Fruit fly (Drosophila melanogaster) whole organism, embryonic: ENCODE measurements around the gene fau.

ENCODE experiments used
- CG10274 ChIP-seq: fragments of 200-800 bp; sonication (Bioruptor generic); optimal IDR thresholded peaks from 3 replicates; lab custom pipeline; 2017; ENCODE audit warnings: missing biosample characterization, mild to moderate bottlenecking, missing genetic modification characterization
- CG12769 ChIP-seq: fragments of 200-800 bp; sonication (Bioruptor generic); optimal IDR thresholded peaks from 2 replicates; lab custom pipeline; 2019; ENCODE audit warnings: missing biosample characterization, mild to moderate bottlenecking, missing genetic modification characterization, moderate library complexity
- CG13894 ChIP-seq: fragments of 200-800 bp; sonication (Bioruptor generic); optimal IDR thresholded peaks from 3 replicates; lab custom pipeline; 2018; ENCODE audit warnings: missing biosample characterization, mild to moderate bottlenecking, missing genetic modification characterization, moderate library complexity
- CG34376 ChIP-seq: fragments of 200-800 bp; sonication (Bioruptor generic); optimal IDR thresholded peaks from 2 replicates; lab custom pipeline; 2018; ENCODE audit warnings: missing biosample characterization, mild to moderate bottlenecking, missing genetic modification characterization
- CG6854 ChIP-seq: fragments of 200-800 bp; sonication (Bioruptor generic); optimal IDR thresholded peaks from 3 replicates; lab custom pipeline; 2017; ENCODE audit warnings: missing biosample characterization, mild to moderate bottlenecking, missing genetic modification characterization
- E2f2 ChIP-seq: fragments of 200-800 bp; sonication (Bioruptor generic); IDR thresholded peaks from 2 replicates; pipeline ENCODE4 v1.3.6; 2022; ENCODE audit warnings: missing biosample characterization, missing genetic modification characterization
- Opbp ChIP-seq: fragments of 200-800 bp; sonication (Bioruptor generic); IDR thresholded peaks from 3 replicates; pipeline ENCODE4 v1.3.6; 2022; ENCODE audit warnings: missing biosample characterization, missing genetic modification characterization; ENCODE audit not compliant: partially characterized antibody
- Vsx1 ChIP-seq: fragments of 200-800 bp; sonication (Bioruptor generic); optimal IDR thresholded peaks from 2 replicates; lab custom pipeline; 2017; ENCODE audit warnings: missing biosample characterization, mild to moderate bottlenecking, missing genetic modification characterization, missing genetic modification reagents
- lbe ChIP-seq: fragments of 200-800 bp; sonication (Bioruptor generic); optimal IDR thresholded peaks from 2 replicates; lab custom pipeline; 2016; ENCODE audit warnings: missing biosample characterization, mild to moderate bottlenecking, missing genetic modification characterization
- mam ChIP-seq: fragments of 200-800 bp; sonication (Bioruptor generic); optimal IDR thresholded peaks from 3 replicates; lab custom pipeline; 2016; ENCODE audit warnings: missing biosample characterization, missing genetic modification characterization
- scrt ChIP-seq: fragments of 200-800 bp; sonication (Bioruptor generic); optimal IDR thresholded peaks from 2 replicates; lab custom pipeline; 2018; ENCODE audit warnings: missing biosample characterization, mild to moderate bottlenecking, missing genetic modification characterization, moderate library complexity
- tgo ChIP-seq: fragments of 200-800 bp; sonication (Bioruptor generic); IDR thresholded peaks from 3 replicates; pipeline ENCODE4 v1.3.6; 2022; ENCODE audit warnings: missing biosample characterization, missing genetic modification characterization
- usp ChIP-seq: fragments of >200 bp; optimal IDR thresholded peaks from 2 replicates; lab custom pipeline; 2017; ENCODE audit warnings: missing biosample characterization, missing genetic modification characterization

DNA sequence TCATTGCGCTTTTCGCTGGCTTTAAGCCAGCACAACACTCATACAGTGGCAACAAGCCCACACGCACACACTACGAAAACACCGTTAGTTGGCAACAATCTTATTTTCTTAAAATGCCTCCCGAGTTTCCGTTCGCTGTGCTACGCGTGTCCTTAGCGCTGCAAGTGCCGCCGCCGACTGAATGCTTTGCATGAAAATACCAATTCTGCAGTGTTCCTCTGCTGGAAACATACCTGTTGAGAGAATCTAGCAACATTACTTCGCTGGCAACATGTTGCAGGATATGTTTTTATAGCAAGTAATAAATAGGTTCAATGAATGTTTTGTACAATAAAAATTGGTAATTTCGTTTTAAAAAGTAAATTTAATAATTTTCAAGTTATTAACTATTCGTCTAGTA is 26.1 kb downstream of the fau start, which contains the start of gene TkR86C:
- TF ChIP-seq scrt (peak; percentile 81), CG34376 (GFP tag; lab: Kevin White, UChicago) (no peak), tgo (GFP tag; lab: Robert Waterston, UW) (no peak), Vsx1 (GFP tag; lab: Kevin White, UChicago) (no peak), usp (GFP tag; lab: Kevin White, UChicago) (no peak), mam (GFP tag; lab: Kevin White, UChicago) (no peak), Opbp (no peak), E2f2 (GFP tag; lab: Robert Waterston, UW) (no peak), CG13894 (no peak), CG10274 (GFP tag; lab: Kevin White, UChicago) (no peak), CG6854 (no peak), CG12769 (tag; lab: Kevin White, UChicago) (no peak), lbe (GFP tag; lab: Kevin White, UChicago) (no peak)
